Worm (Caenorhabditis elegans): ENCODE data around the gene bigr-1.

Gene bigr-1

DNA sequence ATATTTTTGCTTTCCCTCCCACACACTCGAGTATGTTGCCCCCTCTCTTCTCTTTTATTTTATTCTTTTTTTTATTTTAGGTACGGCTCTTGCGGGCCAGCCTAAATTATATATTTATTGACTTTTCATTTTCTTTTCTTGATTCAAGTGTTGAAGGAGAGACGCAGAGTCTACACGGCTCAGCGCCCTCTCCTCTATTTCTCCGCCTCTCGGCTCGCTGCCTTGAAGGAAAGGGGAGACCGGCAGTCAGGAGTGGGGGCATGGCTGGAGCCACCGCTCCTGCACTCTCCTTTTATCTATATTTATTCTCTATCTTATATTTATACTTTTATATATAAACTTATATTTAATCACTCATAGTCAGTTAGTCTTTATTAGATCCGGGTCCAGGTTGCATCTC lies 15.0 kb upstream of the bigr-1 start:
- TF ChIP-seq ztf-22 (GFP tag; optimal IDR thresholded peaks at IDR 0.05) (no peak), zfh-2 (GFP tag; conservative IDR thresholded peaks at IDR 0.05) (peak; percentile 89), F55B11.4 (tag; optimal IDR thresholded peaks at IDR 0.05; ENCODE audit: borderline replicate concordance, insufficient read depth) (no peak), egrh-3 (GFP tag; IDR thresholded peaks at IDR 0.05) (peak; percentile 40; the same call in 1 of the 2 replicates), mcd-1 (GFP tag; IDR thresholded peaks at IDR 0.05) (peak; percentile 30; the same call in 1 of the 2 replicates)

DNA sequence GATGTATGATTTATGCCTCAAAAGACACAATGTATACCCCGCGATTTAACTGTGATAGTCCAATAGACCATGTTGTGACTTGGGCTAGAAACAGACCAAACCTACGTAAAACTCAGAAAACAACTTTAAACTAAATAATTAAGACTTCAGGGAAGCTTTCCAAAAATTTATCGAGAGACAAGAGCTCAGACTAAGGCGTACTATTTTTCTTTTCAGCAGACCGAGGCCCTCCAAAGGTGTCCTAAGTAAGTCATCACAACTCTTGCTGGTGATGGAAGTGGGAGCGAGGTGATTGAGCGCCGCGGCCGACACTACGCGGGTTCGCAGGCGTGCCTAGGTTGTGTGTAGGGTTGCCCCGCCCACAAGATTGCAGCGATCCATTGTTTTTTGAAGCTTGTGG lies 14.4 kb upstream of the bigr-1 start:
- peak; percentile 69; the same call in 1 of the 2 replicates for TF ChIP-seq hsf-1 (GFP tag; IDR thresholded peaks at IDR 0.05)
- no peak for TF ChIP-seq hlh-12 (tag; optimal IDR thresholded peaks at IDR 0.05)
- TF ChIP-seq attf-5 (GFP tag; optimal IDR thresholded peaks at IDR 0.05) = peak; percentile 8
- TF ChIP-seq Y53F4B.3 (GFP tag; IDR thresholded peaks at IDR 0.05) = no peak
- TF ChIP-seq F37B4.10 (GFP tag; IDR thresholded peaks at IDR 0.05) = no peak
- TF ChIP-seq dpff-1 (tag; optimal IDR thresholded peaks at IDR 0.05) = peak; percentile 80
- no peak for TF ChIP-seq lag-1 (GFP tag; IDR thresholded peaks at IDR 0.05)
- TF ChIP-seq ceh-79 (tag; optimal IDR thresholded peaks at IDR 0.05) = no peak
- peak; percentile 98 for TF ChIP-seq pbrm-1 (GFP tag; IDR thresholded peaks at IDR 0.05)
- peak; percentile 49 for TF ChIP-seq efl-1 (GFP tag; optimal IDR thresholded peaks at IDR 0.05)
- TF ChIP-seq hrde-1 (tag; optimal IDR thresholded peaks at IDR 0.05; ENCODE audit: borderline replicate concordance) = peak; percentile 84
- TF ChIP-seq rpc-1 (optimal IDR thresholded peaks at IDR 0.05) = no peak
- peak; percentile 6 for TF ChIP-seq rpc-1 (tag; optimal IDR thresholded peaks at IDR 0.05)
- peak; percentile 48 for TF ChIP-seq somi-1 (GFP tag; optimal IDR thresholded peaks at IDR 0.05)
- peak; percentile 1 for TF ChIP-seq nhr-80 (tag; optimal IDR thresholded peaks at IDR 0.05)
- TF ChIP-seq ceh-58 (GFP tag; IDR thresholded peaks at IDR 0.05) = no peak
- TF ChIP-seq nfyb-1 (GFP tag; IDR thresholded peaks at IDR 0.05) = peak; percentile 89; the same call in 1 of the 2 replicates
- peak; percentile 39; the same call in 1 of the 2 replicates for TF ChIP-seq attf-3 (GFP tag; conservative IDR thresholded peaks at IDR 0.05)
- TF ChIP-seq unc-130 (GFP tag; optimal IDR thresholded peaks at IDR 0.05) = peak; percentile 54
- peak; percentile 95 for TF ChIP-seq hmg-1.2 (GFP tag; IDR thresholded peaks at IDR 0.05)
- TF ChIP-seq F33H1.4 (GFP tag; IDR thresholded peaks at IDR 0.05) = peak; percentile 72
- no peak for TF ChIP-seq ztf-26 (tag; optimal IDR thresholded peaks at IDR 0.05)
- peak; percentile 57 for TF ChIP-seq ztf-18 (tag; optimal IDR thresholded peaks at IDR 0.05)
- TF ChIP-seq snpc-3.4 (tag; optimal IDR thresholded peaks at IDR 0.05) = peak; percentile 98
- TF ChIP-seq ztf-28 (GFP tag; IDR thresholded peaks at IDR 0.05) = peak; percentile 87
- no peak for TF ChIP-seq ceh-40 (GFP tag; IDR thresholded peaks at IDR 0.05)
- no peak for TF ChIP-seq mel-28 (tag; optimal IDR thresholded peaks at IDR 0.05; ENCODE audit: borderline replicate concordance)
- TF ChIP-seq hmg-20 (GFP tag; IDR thresholded peaks at IDR 0.05) = peak; percentile 61; the same call in 1 of the 2 replicates
- TF ChIP-seq sptf-2 (GFP tag; optimal IDR thresholded peaks at IDR 0.05) = peak; percentile 75
- TF ChIP-seq cebp-1 (GFP tag; IDR thresholded peaks at IDR 0.05) = no peak
- peak; percentile 56 for TF ChIP-seq cebp-1 (tag; optimal IDR thresholded peaks at IDR 0.05)
- no peak for TF ChIP-seq aptf-3 (GFP tag; IDR thresholded peaks at IDR 0.05)
- TF ChIP-seq hlh-26 (GFP tag; conservative IDR thresholded peaks at IDR 0.05) = no peak
- no peak for TF ChIP-seq nhr-179 (tag; optimal IDR thresholded peaks at IDR 0.05)
- TF ChIP-seq T07F8.4 (tag; optimal IDR thresholded peaks at IDR 0.05) = no peak
- peak; percentile 89 for TF ChIP-seq F49E8.2 (tag; optimal IDR thresholded peaks at IDR 0.05; ENCODE audit: insufficient read depth)
- peak; percentile 4 for TF ChIP-seq ets-4 (GFP tag; optimal IDR thresholded peaks at IDR 0.05)
- TF ChIP-seq zim-3 (tag; optimal IDR thresholded peaks at IDR 0.05) = no peak
- TF ChIP-seq snpc-1.1 (tag; optimal IDR thresholded peaks at IDR 0.05; ENCODE audit: insufficient read depth) = peak; percentile 99
- TF ChIP-seq T26A5.8 (tag; optimal IDR thresholded peaks at IDR 0.05) = peak; percentile 58
- 0 out of 2 replicates have a peak, but pooled peaks have one; percentile 66 for TF ChIP-seq C17E4.6 (GFP tag; IDR thresholded peaks at IDR 0.05)
- peak; percentile 82 for TF ChIP-seq F23B12.7 (tag; optimal IDR thresholded peaks at IDR 0.05; ENCODE audit: insufficient read depth)
- peak; percentile 61 for TF ChIP-seq tlf-1 (GFP tag; optimal IDR thresholded peaks at IDR 0.05)

All from whole organism, young adult.